Worm (Caenorhabditis elegans): ENCODE data around the gene C35A5.11.

The C35A5.11 gene

ce11 chrV:10503011-10503410, at the start of gene C35A5.11:
Gene C35A5.11 (minus strand): TSS chrV:10503111.
- no peak for TF ChIP-seq F52B5.7 (tag; optimal IDR thresholded peaks at IDR 0.05)
- TF ChIP-seq rcor-1 (GFP tag; IDR thresholded peaks at IDR 0.05) = no peak
- no peak for TF ChIP-seq F37B4.10 (GFP tag; IDR thresholded peaks at IDR 0.05)
- TF ChIP-seq sea-2 (GFP tag; IDR thresholded peaks at IDR 0.05) = no peak
- no peak for TF ChIP-seq K11D2.4 (GFP tag; IDR thresholded peaks at IDR 0.05)
- TF ChIP-seq mes-4 (tag; optimal IDR thresholded peaks at IDR 0.05) = no peak
- TF ChIP-seq Y53G8AR.9 (GFP tag; conservative IDR thresholded peaks at IDR 0.05) = no peak
- no peak for TF ChIP-seq cebp-2 (GFP tag; IDR thresholded peaks at IDR 0.05)
- TF ChIP-seq unc-130 (GFP tag; optimal IDR thresholded peaks at IDR 0.05) = no peak

- no peak for TF ChIP-seq nhr-90 (tag; optimal IDR thresholded peaks at IDR 0.05)
- TF ChIP-seq F49E8.2 (tag; optimal IDR thresholded peaks at IDR 0.05; ENCODE audit: insufficient read depth) = no peak
- TF ChIP-seq fkh-3 (tag; optimal IDR thresholded peaks at IDR 0.05) = no peak
- no peak for TF ChIP-seq F57C9.4 (tag; optimal IDR thresholded peaks at IDR 0.05)
- no peak for TF ChIP-seq C17E4.6 (GFP tag; IDR thresholded peaks at IDR 0.05)
- TF ChIP-seq madf-3 (GFP tag; IDR thresholded peaks at IDR 0.05) = no peak
- no peak for TF ChIP-seq die-1 (tag; optimal IDR thresholded peaks at IDR 0.05)
- no peak for TF ChIP-seq F10E7.11 (tag; optimal IDR thresholded peaks at IDR 0.05)
- no peak for TF ChIP-seq snpc-3.4 (tag; optimal IDR thresholded peaks at IDR 0.05)
- TF ChIP-seq zfh-2 (GFP tag; conservative IDR thresholded peaks at IDR 0.05) = no peak
- no peak for TF ChIP-seq Y67H2A.10 (GFP tag; conservative IDR thresholded peaks at IDR 0.05)
- TF ChIP-seq ztf-25 (GFP tag; IDR thresholded peaks at IDR 0.05) = no peak
These were observed 46.8 kb upstream of the C35A5.11 start, which contains the start of gene F32G8.2 for ce11 chrV:10549717-10550116. Gene F32G8.2 (plus strand): TSS chrV:10550017.

ce11 chrV:10548981-10549380, 46.1 kb upstream of the C35A5.11 start, which contains the start of gene srd-34:
Gene srd-34 (minus strand): TSS chrV:10549081.
- TF ChIP-seq T07F8.4 (tag; optimal IDR thresholded peaks at IDR 0.05) (no peak), hmg-20 (GFP tag; IDR thresholded peaks at IDR 0.05) (no peak), egl-18 (GFP tag; IDR thresholded peaks at IDR 0.05) (no peak), nhr-179 (tag; optimal IDR thresholded peaks at IDR 0.05) (no peak), cebp-2 (GFP tag; IDR thresholded peaks at IDR 0.05) (no peak), nhr-27 (tag; optimal IDR thresholded peaks at IDR 0.05) (no peak), hlh-12 (tag; optimal IDR thresholded peaks at IDR 0.05) (no peak), madf-10 (tag; optimal IDR thresholded peaks at IDR 0.05) (no peak), K11D2.4 (GFP tag; IDR thresholded peaks at IDR 0.05) (no peak), F49E8.2 (tag; optimal IDR thresholded peaks at IDR 0.05; ENCODE audit: insufficient read depth) (no peak), let-607 (tag; optimal IDR thresholded peaks at IDR 0.05) (no peak), F22D6.2 (tag; optimal IDR thresholded peaks at IDR 0.05) (no peak)

- TF ChIP-seq gei-17 (GFP tag; optimal IDR thresholded peaks at IDR 0.05) (no peak), Y79H2A.3 (GFP tag; conservative IDR thresholded peaks at IDR 0.05) (no peak), him-1 (tag; optimal IDR thresholded peaks at IDR 0.05) (no peak), ceh-91 (GFP tag; IDR thresholded peaks at IDR 0.05) (no peak), nhr-27 (tag; optimal IDR thresholded peaks at IDR 0.05) (no peak), pbrm-1 (GFP tag; IDR thresholded peaks at IDR 0.05) (no peak), T26A5.8 (tag; optimal IDR thresholded peaks at IDR 0.05) (no peak), C06A6.2 (GFP tag; conservative IDR thresholded peaks at IDR 0.05) (no peak)
These were observed 43.8 kb upstream of the C35A5.11 start, which contains the start of gene F25D1.5 for ce11 chrV:10546749-10547148. Gene F25D1.5 (minus strand): TSS chrV:10546783.

All from whole organism, young adult.